Fruit fly (Drosophila melanogaster) whole organism, embryonic: ENCODE data around the gene CG1572.
A peak's percentile ranks its signal among the peaks of the same experiment; 100 is the strongest.

ENCODE experiments used
- Awh ChIP-seq: fragments of 200-800 bp; sonication (Bioruptor generic); IDR thresholded peaks from 2 replicates; pipeline ENCODE4, ENCODE4 v1.3.6; 2022; ENCODE audit warnings: missing biosample characterization, missing genetic modification characterization
- Bgb ChIP-seq: fragments of 200-800 bp; sonication (Bioruptor generic); IDR thresholded peaks from 2 replicates; pipeline ENCODE4 v1.3.6; 2022; ENCODE audit warnings: missing biosample characterization, missing genetic modification characterization; ENCODE audit not compliant: partially characterized antibody
- CG10366 ChIP-seq: fragments of 200-800 bp; sonication (Bioruptor generic); IDR thresholded peaks from 2 replicates; pipeline ENCODE4 v1.3.6; 2022; ENCODE audit warnings: missing biosample characterization, missing genetic modification characterization
- CG10654 ChIP-seq: fragments of 200-800 bp; sonication (Bioruptor generic); optimal IDR thresholded peaks from 2 replicates; lab custom pipeline; 2016; ENCODE audit warnings: missing biosample characterization, missing genetic modification characterization
- CG1233 ChIP-seq: fragments of 200-800 bp; sonication (Bioruptor generic); optimal IDR thresholded peaks from 4 replicates; lab custom pipeline; 2018; ENCODE audit warnings: missing biosample characterization, mild to moderate bottlenecking, missing genetic modification characterization
- CG13624 ChIP-seq: fragments of 200-800 bp; sonication (Bioruptor generic); optimal IDR thresholded peaks from 2 replicates; lab custom pipeline; 2016; ENCODE audit warnings: missing biosample characterization, missing genetic modification characterization
- CG17385 ChIP-seq: fragments of 200-800 bp; sonication (Bioruptor generic); optimal IDR thresholded peaks from 3 replicates; lab custom pipeline; 2018; ENCODE audit warnings: missing biosample characterization, mild to moderate bottlenecking, missing genetic modification characterization
- CG18262 ChIP-seq: fragments of 200-800 bp; optimal IDR thresholded peaks from 3 replicates; lab custom pipeline; 2019; ENCODE audit warnings: missing biosample characterization, mild to moderate bottlenecking, missing genetic modification characterization, moderate library complexity
- CG31365 ChIP-seq: fragments of 200-800 bp; sonication (Bioruptor generic); optimal IDR thresholded peaks from 2 replicates; lab custom pipeline; 2018; ENCODE audit warnings: missing biosample characterization, mild to moderate bottlenecking, missing genetic modification characterization
- CG34422 ChIP-seq: fragments of 200-800 bp; sonication (Bioruptor generic); IDR thresholded peaks from 3 replicates; pipeline ENCODE4 v1.3.6; 2022; ENCODE audit warnings: missing biosample characterization, missing genetic modification characterization
- CG3847 ChIP-seq: fragments of 200-800 bp; sonication (Bioruptor generic); IDR thresholded peaks from 2 replicates; pipeline ENCODE4 v1.3.6; 2022; ENCODE audit warnings: missing biosample characterization, missing genetic modification characterization
- CG6813 ChIP-seq: fragments of 200-800 bp; sonication (Bioruptor generic); optimal IDR thresholded peaks from 2 replicates; lab custom pipeline; 2017; ENCODE audit warnings: missing biosample characterization, missing genetic modification characterization, mild to moderate bottlenecking, moderate library complexity, missing genetic modification reagents
- CG7372 ChIP-seq: fragments of 200-800 bp; sonication (Bioruptor generic); IDR thresholded peaks from 2 replicates; pipeline ENCODE4 v1.3.6; 2022; ENCODE audit warnings: missing biosample characterization, missing genetic modification characterization
- CG8388 ChIP-seq: fragments of 200-800 bp; sonication (Bioruptor generic); optimal IDR thresholded peaks from 2 replicates; lab custom pipeline; 2019; ENCODE audit warnings: missing biosample characterization, mild to moderate bottlenecking, missing genetic modification characterization, moderate library complexity
- CG9609 ChIP-seq: fragments of 200-800 bp; sonication (Bioruptor generic); optimal IDR thresholded peaks from 3 replicates; lab custom pipeline; 2016; ENCODE audit warnings: missing biosample characterization, missing genetic modification characterization
- CG9932 ChIP-seq: fragments of 200-800 bp; sonication (Bioruptor generic); IDR thresholded peaks from 2 replicates; pipeline ENCODE4 v1.3.6; 2022; ENCODE audit warnings: missing biosample characterization, missing genetic modification characterization
- CHES-1-like ChIP-seq: fragments of 200-800 bp; sonication (Bioruptor generic); optimal IDR thresholded peaks from 2 replicates; lab custom pipeline; 2016; ENCODE audit warnings: missing biosample characterization, missing genetic modification characterization
- H15 ChIP-seq: fragments of 200-800 bp; sonication (Bioruptor generic); IDR thresholded peaks from 3 replicates; pipeline ENCODE4 v1.3.6; 2022; ENCODE audit warnings: missing biosample characterization, missing genetic modification characterization
- HHEX ChIP-seq: fragments of 200-800 bp; sonication (Bioruptor generic); optimal IDR thresholded peaks from 3 replicates; lab custom pipeline; 2017; ENCODE audit warnings: missing biosample characterization, mild to moderate bottlenecking, missing genetic modification characterization, missing genetic modification reagents
- Hey ChIP-seq: fragments of 200-800 bp; sonication (Bioruptor generic); optimal IDR thresholded peaks from 3 replicates; lab custom pipeline; 2018; ENCODE audit warnings: missing biosample characterization, mild to moderate bottlenecking, missing genetic modification characterization
- HmgZ ChIP-seq: fragments of 200-800 bp; sonication (Bioruptor generic); optimal IDR thresholded peaks from 2 replicates; lab custom pipeline; 2018; ENCODE audit warnings: missing biosample characterization, mild to moderate bottlenecking, missing genetic modification characterization
- Lpt ChIP-seq: fragments of >200 bp; optimal IDR thresholded peaks from 2 replicates; lab custom pipeline; 2018; ENCODE audit warnings: missing biosample characterization, missing genetic modification characterization
- Med ChIP-seq: fragments of 200-800 bp; sonication (Bioruptor generic); peaks from one replicate; lab custom pipeline; 2016; ENCODE audit warnings: missing biosample characterization, missing genetic modification characterization, mild to moderate bottlenecking, inconsistent platforms, moderate library complexity
- Meics ChIP-seq: fragments of 200-800 bp; sonication (Bioruptor generic); optimal IDR thresholded peaks from 2 replicates; lab custom pipeline; 2017; ENCODE audit warnings: missing biosample characterization, mild to moderate bottlenecking, missing genetic modification characterization
- NK7.1 ChIP-seq: fragments of 200-800 bp; sonication (Bioruptor generic); optimal IDR thresholded peaks from 3 replicates; lab custom pipeline; 2016; ENCODE audit warnings: missing biosample characterization, missing genetic modification characterization
- Opbp ChIP-seq: fragments of 200-800 bp; sonication (Bioruptor generic); IDR thresholded peaks from 3 replicates; pipeline ENCODE4 v1.3.6; 2022; ENCODE audit warnings: missing biosample characterization, missing genetic modification characterization; ENCODE audit not compliant: partially characterized antibody
- Poxn ChIP-seq: fragments of 200-800 bp; sonication (Bioruptor generic); IDR thresholded peaks from 2 replicates; pipeline ENCODE4 v1.3.6; 2022; ENCODE audit warnings: missing biosample characterization, missing genetic modification characterization
- Scr ChIP-seq: fragments of 200-800 bp; sonication (Bioruptor generic); IDR thresholded peaks from 2 replicates; pipeline ENCODE4 v1.3.6; 2022; ENCODE audit warnings: missing biosample characterization, missing genetic modification characterization; ENCODE audit not compliant: partially characterized antibody
- Sry-β ChIP-seq: fragments of 200-800 bp; sonication (Bioruptor generic); optimal IDR thresholded peaks from 2 replicates; lab custom pipeline; 2018; ENCODE audit warnings: missing biosample characterization, mild to moderate bottlenecking, missing genetic modification characterization, moderate library complexity
- Stat92E ChIP-seq, 3 experiments: fragments of >200 bp in 2 of 3; fragments of 200-800 bp in 1 of 3; sonication (Bioruptor generic) in 1 of 3; optimal IDR thresholded peaks; 2 replicates each; lab custom pipeline; 2017 to 2019; ENCODE audit warnings: missing biosample characterization in 3 of 3, missing genetic modification characterization in 3 of 3, mild to moderate bottlenecking in 1 of 3, moderate library complexity in 1 of 3
- cato ChIP-seq: fragments of 200-800 bp; sonication (Bioruptor generic); optimal IDR thresholded peaks from 2 replicates; lab custom pipeline; 2016; ENCODE audit warnings: missing biosample characterization, missing genetic modification characterization, borderline replicate concordance
- chinmo ChIP-seq: fragments of 200-800 bp; sonication (Bioruptor generic); IDR thresholded peaks from 4 replicates; pipeline ENCODE4 v1.3.6; 2022; ENCODE audit warnings: missing biosample characterization, missing genetic modification characterization; ENCODE audit not compliant: partially characterized antibody
- chn ChIP-seq: fragments of 200-800 bp; sonication (Bioruptor generic); optimal IDR thresholded peaks from 2 replicates; lab custom pipeline; 2016; ENCODE audit warnings: missing biosample characterization, missing genetic modification characterization
- croc ChIP-seq: fragments of 200-800 bp; sonication (Bioruptor generic); conservative IDR thresholded peaks from 3 replicates; pipeline ENCODE4 v1.3.6; 2022; ENCODE audit warnings: missing biosample characterization, missing genetic modification characterization
- cwo ChIP-seq: fragments of 200-800 bp; sonication (Bioruptor generic); optimal IDR thresholded peaks from 3 replicates; lab custom pipeline; 2017; ENCODE audit warnings: missing biosample characterization, missing genetic modification characterization, mild to moderate bottlenecking, moderate library complexity, missing genetic modification reagents
- gcm ChIP-seq: fragments of 200-800 bp; sonication (Bioruptor generic); optimal IDR thresholded peaks from 2 replicates; lab custom pipeline; 2019; ENCODE audit warnings: missing biosample characterization, mild to moderate bottlenecking, missing genetic modification characterization, moderate library complexity
- kah ChIP-seq: fragments of 200-800 bp; sonication (Bioruptor generic); optimal IDR thresholded peaks from 2 replicates; lab custom pipeline; 2018; ENCODE audit warnings: missing biosample characterization, mild to moderate bottlenecking, missing genetic modification characterization
- knrl ChIP-seq: fragments of 200-800 bp; sonication (Bioruptor generic); IDR thresholded peaks from 3 replicates; pipeline ENCODE4 v1.3.6; 2022; ENCODE audit warnings: missing biosample characterization, missing genetic modification characterization; ENCODE audit not compliant: partially characterized antibody
- lov ChIP-seq, 2 experiments: fragments of 200-800 bp in 1 of 2; fragments of >200 bp in 1 of 2; sonication (Bioruptor generic) in 1 of 2; IDR thresholded peaks in 1 of 2; optimal IDR thresholded peaks in 1 of 2; 2 replicates in 1 of 2; 3 replicates in 1 of 2; pipeline versions ENCODE4 v1.3.6 to Lab custom; 2017 to 2022; ENCODE audit warnings: missing biosample characterization in 1 of 2, missing genetic modification characterization in 1 of 2
- pan ChIP-seq, 4 experiments: fragments of >200 bp in 3 of 4; fragments of 200-800 bp in 1 of 4; sonication (Bioruptor generic) in 1 of 4; optimal IDR thresholded peaks in 3 of 4; IDR thresholded peaks in 1 of 4; 2 replicates each; pipeline versions ENCODE4 v1.3.6 to Lab custom; 2017 to 2022; ENCODE audit warnings: missing biosample characterization in 2 of 4, missing genetic modification characterization in 2 of 4, mixed read lengths in 1 of 4
- pnt ChIP-seq: fragments of 200-800 bp; sonication (Bioruptor generic); optimal IDR thresholded peaks from 3 replicates; lab custom pipeline; 2016; ENCODE audit warnings: missing biosample characterization, missing genetic modification characterization
- prd ChIP-seq, 3 experiments: fragments of >200 bp in 2 of 3; fragments of 200-800 bp in 1 of 3; sonication (Bioruptor generic) in 1 of 3; optimal IDR thresholded peaks in 2 of 3; IDR thresholded peaks in 1 of 3; 2 replicates in 2 of 3; 3 replicates in 1 of 3; pipeline versions ENCODE4 v1.3.6 to Lab custom; 2017 to 2022; ENCODE audit warnings: missing biosample characterization in 1 of 3, missing genetic modification characterization in 1 of 3
- pros ChIP-seq: fragments of 200-800 bp; sonication (Bioruptor generic); optimal IDR thresholded peaks from 3 replicates; lab custom pipeline; 2019; ENCODE audit warnings: missing biosample characterization, mild to moderate bottlenecking, missing genetic modification characterization, moderate library complexity
- sd ChIP-seq: fragments of 200-800 bp; sonication (Bioruptor generic); optimal IDR thresholded peaks from 3 replicates; lab custom pipeline; 2018; ENCODE audit warnings: missing biosample characterization, mild to moderate bottlenecking, missing genetic modification characterization, moderate library complexity
- stc ChIP-seq: fragments of 200-800 bp; sonication (Bioruptor generic); IDR thresholded peaks from 2 replicates; pipeline ENCODE4 v1.3.6; 2022; ENCODE audit warnings: missing biosample characterization, missing genetic modification characterization
- trh ChIP-seq: fragments of 200-800 bp; sonication (Bioruptor generic); optimal IDR thresholded peaks from 2 replicates; lab custom pipeline; 2016; ENCODE audit warnings: missing biosample characterization, missing genetic modification characterization
- tx ChIP-seq: fragments of 200-800 bp; sonication (Bioruptor generic); optimal IDR thresholded peaks from 2 replicates; lab custom pipeline; 2016; ENCODE audit warnings: missing biosample characterization, missing genetic modification characterization
- vvl ChIP-seq: fragments of 200-800 bp; sonication (Bioruptor generic); IDR thresholded peaks from 2 replicates; pipeline ENCODE4 v1.3.6; 2022; ENCODE audit warnings: missing biosample characterization, missing genetic modification characterization

The CG1572 gene

dm6 chrX:11600795-11601358 is 42.4 kb upstream of the CG1572 start (continued):
- TF ChIP-seq CG7372 (GFP tag; lab: Robert Waterston, UW) (no peak), CG34422 (peak; percentile 31; the same call in 1 of the 3 replicates), Hey (no peak), Med (peak; percentile 57), H15 (GFP tag; lab: Robert Waterston, UW) (no peak), Bgb (GFP tag; lab: Robert Waterston, UW) (peak; percentile 32; the same call in 1 of the 2 replicates), HmgZ (tag; lab: Kevin White, UChicago) (no peak), HHEX (GFP tag; lab: Kevin White, UChicago) (peak; percentile 13), trh (GFP tag; lab: Kevin White, UChicago) (no peak), stc (GFP tag; lab: Robert Waterston, UW) (no peak), Poxn (no peak), CG10654 (GFP tag; lab: Kevin White, UChicago) (no peak), chinmo (0 out of 4 replicates have a peak, but pooled peaks have one; percentile 36), CG13624 (GFP tag; lab: Kevin White, UChicago) (no peak), vvl (0 out of 2 replicates have a peak, but pooled peaks have one; percentile 32), tx (GFP tag; lab: Kevin White, UChicago) (no peak), CG3847 (no peak), NK7.1 (no peak), prd (optimal IDR thresholded peaks at IDR 0.05; lab: Kevin White, UChicago) (no peak), prd (GFP tag; IDR thresholded peaks at IDR 0.05; lab: Robert Waterston, UW) (0 out of 3 replicates have a peak, but pooled peaks have one; percentile 7), CG9932 (GFP tag; lab: Robert Waterston, UW) (peak; percentile 28; the same call in 1 of the 2 replicates), kah (GFP tag; lab: Kevin White, UChicago) (no peak), CG18262 (tag; lab: Kevin White, UChicago) (peak; percentile 13), CG10366 (GFP tag; lab: Robert Waterston, UW) (no peak), cwo (no peak), CG8388 (GFP tag; lab: Kevin White, UChicago) (no peak), Meics (GFP tag; lab: Kevin White, UChicago) (no peak), cato (no peak), croc (no peak), sd (tag; lab: Kevin White, UChicago) (no peak), Sry-β (GFP tag; lab: Kevin White, UChicago) (no peak), CG31365 (tag; lab: Kevin White, UChicago) (no peak), Scr (GFP tag; lab: Robert Waterston, UW) (no peak), knrl (GFP tag; lab: Robert Waterston, UW) (no peak), gcm (GFP tag; lab: Kevin White, UChicago) (peak; percentile 6), pan (optimal IDR thresholded peaks at IDR 0.05; lab: Kevin White, UChicago) (no peak), pan (GFP tag; optimal IDR thresholded peaks at IDR 0.05 in 1 of 2, IDR thresholded peaks at IDR 0.05 in 1 of 2) (no peak), Lpt (GFP tag; lab: Kevin White, UChicago) (no peak), Stat92E (GFP tag; optimal IDR thresholded peaks at IDR 0.05; lab: Kevin White, UChicago) (no peak), lov (optimal IDR thresholded peaks at IDR 0.05; lab: Kevin White, UChicago) (no peak), lov (GFP tag; IDR thresholded peaks at IDR 0.05; lab: Robert Waterston, UW) (no peak), CG6813 (no peak), CG9609 (GFP tag; lab: Kevin White, UChicago) (no peak), CG17385 (no peak), CG1233 (GFP tag; lab: Kevin White, UChicago) (no peak), Opbp (GFP tag; lab: Robert Waterston, UW) (no peak), chn (GFP tag; lab: Kevin White, UChicago) (no peak), CHES-1-like (GFP tag; lab: Kevin White, UChicago) (peak; percentile 15), pros (GFP tag; lab: Kevin White, UChicago) (peak; percentile 74), Awh (GFP tag; lab: Robert Waterston, UW) (no peak), pnt (no peak)
